Fruit fly (Drosophila melanogaster) whole organism, embryonic: ENCODE results near the gene Dora.
A peak's percentile ranks its signal among the peaks of the same experiment; 100 is the strongest.

ENCODE experiments used
- Abd-B ChIP-seq: fragments of 200-800 bp; sonication (Bioruptor generic); optimal IDR thresholded peaks from 2 replicates; lab custom pipeline; 2018; ENCODE audit warnings: missing biosample characterization, mild to moderate bottlenecking, missing genetic modification characterization, moderate library complexity
- B-H2 ChIP-seq: fragments of 200-800 bp; sonication (Bioruptor generic); optimal IDR thresholded peaks from 2 replicates; lab custom pipeline; 2018; ENCODE audit warnings: missing biosample characterization, mild to moderate bottlenecking, missing genetic modification characterization
- CG10431 ChIP-seq: fragments of 200-800 bp; sonication (Bioruptor generic); optimal IDR thresholded peaks from 3 replicates; lab custom pipeline; 2018; ENCODE audit warnings: missing biosample characterization, mild to moderate bottlenecking, missing genetic modification characterization
- CG11504 ChIP-seq: fragments of 200-800 bp; sonication (Bioruptor generic); optimal IDR thresholded peaks from 3 replicates; lab custom pipeline; 2019; ENCODE audit warnings: missing biosample characterization, mild to moderate bottlenecking, missing genetic modification characterization, moderate library complexity
- CG11696 ChIP-seq: fragments of 200-800 bp; sonication (Bioruptor generic); IDR thresholded peaks from 2 replicates; pipeline ENCODE4 v1.3.6; 2022; ENCODE audit warnings: missing biosample characterization, missing genetic modification characterization
- CG12104 ChIP-seq: fragments of 200-800 bp; sonication (Bioruptor generic); optimal IDR thresholded peaks from 3 replicates; lab custom pipeline; 2016; ENCODE audit warnings: missing biosample characterization, missing genetic modification characterization
- CG12391 ChIP-seq: fragments of 200-800 bp; sonication (Bioruptor generic); optimal IDR thresholded peaks from 3 replicates; lab custom pipeline; 2018; ENCODE audit warnings: missing biosample characterization, mild to moderate bottlenecking, missing genetic modification characterization, moderate library complexity
- CG15011 ChIP-seq: fragments of 200-800 bp; sonication (Bioruptor generic); optimal IDR thresholded peaks from 3 replicates; lab custom pipeline; 2018; ENCODE audit warnings: missing biosample characterization, mild to moderate bottlenecking, missing genetic modification characterization
- CG15269 ChIP-seq: fragments of 200-800 bp; sonication (Bioruptor generic); optimal IDR thresholded peaks from 2 replicates; lab custom pipeline; 2018; ENCODE audit warnings: missing biosample characterization, mild to moderate bottlenecking, missing genetic modification characterization, moderate library complexity
- CG16779 ChIP-seq: fragments of 200-800 bp; sonication (Bioruptor generic); IDR thresholded peaks from 2 replicates; pipeline ENCODE4 v1.3.6; 2022; ENCODE audit warnings: missing biosample characterization, missing genetic modification characterization
- CG18011 ChIP-seq: fragments of 200-800 bp; sonication (Bioruptor generic); optimal IDR thresholded peaks from 2 replicates; lab custom pipeline; 2017; ENCODE audit warnings: missing biosample characterization, missing genetic modification characterization, mild to moderate bottlenecking, moderate library complexity, missing genotype
- CG34376 ChIP-seq: fragments of 200-800 bp; sonication (Bioruptor generic); optimal IDR thresholded peaks from 2 replicates; lab custom pipeline; 2018; ENCODE audit warnings: missing biosample characterization, mild to moderate bottlenecking, missing genetic modification characterization
- CG3726 ChIP-seq: fragments of 200-800 bp; sonication (Bioruptor generic); IDR thresholded peaks from 3 replicates; pipeline ENCODE4, ENCODE4 v1.3.6; 2022; ENCODE audit warnings: missing biosample characterization, missing genetic modification characterization
- CG4282 ChIP-seq: fragments of 200-800 bp; sonication (Bioruptor generic); optimal IDR thresholded peaks from 2 replicates; lab custom pipeline; 2016; ENCODE audit warnings: missing biosample characterization, missing genetic modification characterization
- CG4328 ChIP-seq: fragments of 200-800 bp; sonication (Bioruptor generic); optimal IDR thresholded peaks from 3 replicates; lab custom pipeline; 2017; ENCODE audit warnings: missing biosample characterization, missing genetic modification reagents, missing genetic modification characterization
- CG4424 ChIP-seq: fragments of 200-800 bp; sonication (Bioruptor generic); optimal IDR thresholded peaks from 3 replicates; lab custom pipeline; 2016; ENCODE audit warnings: missing biosample characterization, missing genetic modification characterization
- CG4820 ChIP-seq: fragments of 200-800 bp; sonication (Bioruptor generic); optimal IDR thresholded peaks from 3 replicates; lab custom pipeline; 2016; ENCODE audit warnings: missing biosample characterization, missing genetic modification characterization
- CG6683 ChIP-seq: fragments of 200-800 bp; sonication (Bioruptor generic); optimal IDR thresholded peaks from 2 replicates; lab custom pipeline; 2017; ENCODE audit warnings: missing biosample characterization, mild to moderate bottlenecking, missing genetic modification characterization, missing genetic modification reagents
- CG6854 ChIP-seq: fragments of 200-800 bp; sonication (Bioruptor generic); optimal IDR thresholded peaks from 3 replicates; lab custom pipeline; 2017; ENCODE audit warnings: missing biosample characterization, mild to moderate bottlenecking, missing genetic modification characterization
- CG7928 ChIP-seq: fragments of 200-800 bp; sonication (Bioruptor generic); optimal IDR thresholded peaks from 2 replicates; lab custom pipeline; 2017; ENCODE audit warnings: missing biosample characterization, mild to moderate bottlenecking, missing genetic modification characterization
- CG8290 ChIP-seq, 3 experiments: fragments of 200-800 bp; sonication (Bioruptor generic); optimal IDR thresholded peaks; 2 replicates each; lab custom pipeline; 2016 to 2019; ENCODE audit warnings: missing biosample characterization in 3 of 3, missing genetic modification characterization in 3 of 3, mild to moderate bottlenecking in 2 of 3, moderate library complexity in 1 of 3
- Camta ChIP-seq: fragments of 200-800 bp; sonication (Bioruptor generic); optimal IDR thresholded peaks from 2 replicates; lab custom pipeline; 2016; ENCODE audit warnings: missing biosample characterization, missing genetic modification characterization
- Chrac-16 ChIP-seq: fragments of 200-800 bp; sonication (Bioruptor generic); optimal IDR thresholded peaks from 3 replicates; lab custom pipeline; 2016; ENCODE audit warnings: missing biosample characterization, missing genetic modification characterization
- HLH3B ChIP-seq: fragments of 200-800 bp; sonication (Bioruptor generic); IDR thresholded peaks from 2 replicates; pipeline ENCODE4 v1.3.6; 2022; ENCODE audit warnings: missing biosample characterization, missing genetic modification characterization
- MBD-R2 ChIP-seq: fragments of 200-800 bp; sonication (Bioruptor generic); IDR thresholded peaks from 2 replicates; pipeline ENCODE4 v1.3.6; 2022; ENCODE audit warnings: missing biosample characterization, missing genetic modification characterization
- MTF-1 ChIP-seq: fragments of 200-800 bp; sonication (Bioruptor generic); optimal IDR thresholded peaks from 2 replicates; lab custom pipeline; 2018; ENCODE audit warnings: missing biosample characterization, mild to moderate bottlenecking, missing genetic modification characterization, borderline replicate concordance
- Opbp ChIP-seq: fragments of 200-800 bp; sonication (Bioruptor generic); IDR thresholded peaks from 3 replicates; pipeline ENCODE4 v1.3.6; 2022; ENCODE audit warnings: missing biosample characterization, missing genetic modification characterization; ENCODE audit not compliant: partially characterized antibody
- Pdp1 ChIP-seq, 2 experiments: fragments of 200-800 bp; sonication (Bioruptor generic); optimal IDR thresholded peaks; 3 replicates each; lab custom pipeline; 2016; ENCODE audit warnings: missing biosample characterization in 2 of 2, missing genetic modification characterization in 2 of 2, mild to moderate bottlenecking in 1 of 2, moderate library complexity in 1 of 2
- Poxn ChIP-seq: fragments of 200-800 bp; sonication (Bioruptor generic); IDR thresholded peaks from 2 replicates; pipeline ENCODE4 v1.3.6; 2022; ENCODE audit warnings: missing biosample characterization, missing genetic modification characterization
- cato ChIP-seq: fragments of 200-800 bp; sonication (Bioruptor generic); optimal IDR thresholded peaks from 2 replicates; lab custom pipeline; 2016; ENCODE audit warnings: missing biosample characterization, missing genetic modification characterization, borderline replicate concordance
- chif ChIP-seq, 2 experiments: fragments of 200-800 bp; sonication (Bioruptor generic); optimal IDR thresholded peaks; 3 replicates each; lab custom pipeline; 2016; ENCODE audit warnings: missing biosample characterization in 2 of 2, missing genetic modification characterization in 2 of 2
- en ChIP-seq: fragments of 200-800 bp; sonication (Bioruptor generic); optimal IDR thresholded peaks from 2 replicates; lab custom pipeline; 2016; ENCODE audit warnings: missing biosample characterization, missing genetic modification characterization
- hkb ChIP-seq, 2 experiments: fragments of 200-800 bp in 1 of 2; fragments of >200 bp in 1 of 2; sonication (Bioruptor generic) in 1 of 2; IDR thresholded peaks in 1 of 2; optimal IDR thresholded peaks in 1 of 2; 2 replicates each; pipeline versions ENCODE4 v1.3.6 to Lab custom; 2017 to 2022; ENCODE audit warnings: missing biosample characterization in 1 of 2, missing genetic modification characterization in 1 of 2
- mirr ChIP-seq: fragments of 200-800 bp; sonication (Bioruptor generic); optimal IDR thresholded peaks from 3 replicates; lab custom pipeline; 2018; ENCODE audit warnings: missing biosample characterization, mild to moderate bottlenecking, missing genetic modification characterization
- mld ChIP-seq: fragments of 200-800 bp; sonication (Bioruptor generic); IDR thresholded peaks from 3 replicates; pipeline ENCODE4 v1.3.6; 2022; ENCODE audit warnings: missing biosample characterization, missing genetic modification characterization; ENCODE audit not compliant: partially characterized antibody
- nerfin-1 ChIP-seq: fragments of 200-800 bp; sonication (Bioruptor generic); optimal IDR thresholded peaks from 3 replicates; lab custom pipeline; 2019; ENCODE audit warnings: missing biosample characterization, mild to moderate bottlenecking, missing genetic modification characterization, moderate library complexity
- org-1 ChIP-seq: fragments of 200-800 bp; sonication (Bioruptor generic); optimal IDR thresholded peaks from 2 replicates; lab custom pipeline; 2017; ENCODE audit warnings: missing biosample characterization, missing genetic modification characterization
- peb ChIP-seq: fragments of 200-800 bp; sonication (Bioruptor generic); IDR thresholded peaks from 2 replicates; pipeline ENCODE4 v1.3.6; 2022; ENCODE audit warnings: missing biosample characterization, missing genetic modification characterization
- psq ChIP-seq: fragments of 200-800 bp; sonication (Bioruptor generic); optimal IDR thresholded peaks from 2 replicates; lab custom pipeline; 2017; ENCODE audit warnings: missing biosample characterization, missing genetic modification characterization
- sens ChIP-seq: fragments of 200-800 bp; sonication (Bioruptor generic); peaks from one replicate; lab custom pipeline; 2016; ENCODE audit warnings: missing biosample characterization, missing genetic modification characterization
- slou ChIP-seq: fragments of 200-800 bp; sonication (Bioruptor generic); optimal IDR thresholded peaks from 3 replicates; lab custom pipeline; 2016; ENCODE audit warnings: missing biosample characterization, missing genetic modification characterization
- slp2 ChIP-seq: fragments of 200-800 bp; sonication (Bioruptor generic); optimal IDR thresholded peaks from 2 replicates; lab custom pipeline; 2016; ENCODE audit warnings: missing biosample characterization, missing genetic modification characterization
- tgo ChIP-seq: fragments of 200-800 bp; sonication (Bioruptor generic); IDR thresholded peaks from 3 replicates; pipeline ENCODE4 v1.3.6; 2022; ENCODE audit warnings: missing biosample characterization, missing genetic modification characterization
- tin ChIP-seq: fragments of 200-800 bp; sonication (Bioruptor generic); optimal IDR thresholded peaks from 3 replicates; lab custom pipeline; 2016; ENCODE audit warnings: missing biosample characterization, missing genetic modification characterization
- trh ChIP-seq: fragments of 200-800 bp; sonication (Bioruptor generic); optimal IDR thresholded peaks from 2 replicates; lab custom pipeline; 2016; ENCODE audit warnings: missing biosample characterization, missing genetic modification characterization
- twi ChIP-seq: fragments of 200-800 bp; optimal IDR thresholded peaks from 2 replicates; lab custom pipeline; 2019; ENCODE audit warnings: missing biosample characterization, mild to moderate bottlenecking, missing genetic modification characterization, moderate library complexity
- vvl ChIP-seq: fragments of 200-800 bp; sonication (Bioruptor generic); IDR thresholded peaks from 2 replicates; pipeline ENCODE4 v1.3.6; 2022; ENCODE audit warnings: missing biosample characterization, missing genetic modification characterization
- wor ChIP-seq: fragments of 200-800 bp; sonication (Bioruptor generic); IDR thresholded peaks from 2 replicates; pipeline ENCODE4 v1.3.6; 2022; ENCODE audit warnings: missing biosample characterization, missing genetic modification characterization

Dora gene

dm6 chrX:18843229-18844033 is 20.3 kb upstream of the Dora start, which contains the start of gene htk (continued):
- TF ChIP-seq HLH3B (peak; percentile 61), CG34376 (peak; percentile 32), CG12391 (tag; lab: Kevin White, UChicago) (peak; percentile 59), Pdp1 (GFP tag; optimal IDR thresholded peaks at IDR 0.05; lab: Kevin White, UChicago) (peak; percentile 71 to 100), hkb (optimal IDR thresholded peaks at IDR 0.05; lab: Kevin White, UChicago) (no peak), hkb (GFP tag; IDR thresholded peaks at IDR 0.05; lab: Robert Waterston, UW) (peak; percentile 62), psq (GFP tag; lab: Kevin White, UChicago) (no peak), CG15011 (GFP tag; lab: Kevin White, UChicago) (no peak), slp2 (GFP tag; lab: Kevin White, UChicago) (peak; percentile 65), CG4820 (peak; percentile 62), Abd-B (GFP tag; lab: Kevin White, UChicago) (peak; percentile 46), CG18011 (GFP tag; lab: Kevin White, UChicago) (peak; percentile 3), en (GFP tag; lab: Kevin White, UChicago) (peak; percentile 54), trh (GFP tag; lab: Kevin White, UChicago) (peak; percentile 60), twi (tag; lab: Kevin White, UChicago) (peak; percentile 36), CG12104 (peak; percentile 1), CG10431 (GFP tag; lab: Kevin White, UChicago) (no peak), vvl (GFP tag; lab: Robert Waterston, UW) (peak; percentile 88), Camta (GFP tag; lab: Kevin White, UChicago) (peak; percentile 72), CG16779 (no peak), CG11696 (GFP tag; lab: Robert Waterston, UW) (0 out of 2 replicates have a peak, but pooled peaks have one; percentile 30), Opbp (peak; percentile 95), mirr (GFP tag; lab: Kevin White, UChicago) (peak; percentile 40), Chrac-16 (GFP tag; lab: Kevin White, UChicago) (peak; percentile 82), CG3726 (GFP tag; lab: Robert Waterston, UW) (no peak), MBD-R2 (GFP tag; lab: Robert Waterston, UW) (peak; percentile 87), CG11504 (tag; lab: Kevin White, UChicago) (peak; percentile 61), B-H2 (peak; percentile 72), sens (GFP tag; lab: Kevin White, UChicago) (peak; percentile 81), wor (GFP tag; lab: Robert Waterston, UW) (no peak), MTF-1 (peak; percentile 70), CG15269 (peak; percentile 52), tin (GFP tag; lab: Kevin White, UChicago) (peak; percentile 76), CG7928 (GFP tag; lab: Kevin White, UChicago) (peak; percentile 38), CG8290 (GFP tag; optimal IDR thresholded peaks at IDR 0.05; lab: Kevin White, UChicago) (peak; percentile 87), CG8290 (tag; optimal IDR thresholded peaks at IDR 0.05; lab: Kevin White, UChicago) (peak; percentile 52 to 88), CG4328 (GFP tag; lab: Kevin White, UChicago) (peak; percentile 20), Poxn (GFP tag; lab: Robert Waterston, UW) (no peak), mld (GFP tag; lab: Robert Waterston, UW) (peak; percentile 76; the same call in 2 of the 3 replicates), tgo (0 out of 3 replicates have a peak, but pooled peaks have one; percentile 26), CG4282 (GFP tag; lab: Kevin White, UChicago) (peak; percentile 51), CG6854 (GFP tag; lab: Kevin White, UChicago) (no peak), CG6683 (GFP tag; lab: Kevin White, UChicago) (no peak), CG4424 (GFP tag; lab: Kevin White, UChicago) (peak; percentile 53), chif (GFP tag; optimal IDR thresholded peaks at IDR 0.05; lab: Kevin White, UChicago) (peak; percentile 57 to 79), slou (no peak), org-1 (peak; percentile 25), cato (GFP tag; lab: Kevin White, UChicago) (no peak), nerfin-1 (tag; lab: Kevin White, UChicago) (peak; percentile 2), peb (0 out of 2 replicates have a peak, but pooled peaks have one; percentile 40)
